Fruit fly (Drosophila melanogaster) whole organism, embryonic: ENCODE measurements around the gene CG7907.
A peak's percentile ranks its signal among the peaks of the same experiment; 100 is the strongest.

Source experiments
- Adf1 ChIP-seq: fragments of 200-800 bp; sonication (Bioruptor generic); IDR thresholded peaks from 2 replicates; pipeline ENCODE4 v1.3.6; 2022; ENCODE audit warnings: missing biosample characterization, missing genetic modification characterization
- Aef1 ChIP-seq: fragments of 200-800 bp; sonication (Bioruptor generic); IDR thresholded peaks from 3 replicates; pipeline ENCODE4 v1.3.6; 2022; ENCODE audit warnings: missing biosample characterization, missing genetic modification characterization
- CG12769 ChIP-seq: fragments of 200-800 bp; sonication (Bioruptor generic); optimal IDR thresholded peaks from 2 replicates; lab custom pipeline; 2019; ENCODE audit warnings: missing biosample characterization, mild to moderate bottlenecking, missing genetic modification characterization, moderate library complexity
- CG13287 ChIP-seq: fragments of 200-800 bp; sonication (Bioruptor generic); IDR thresholded peaks from 2 replicates; pipeline ENCODE4 v1.3.6; 2022; ENCODE audit warnings: missing biosample characterization, missing genetic modification characterization; ENCODE audit not compliant: partially characterized antibody
- CG15269 ChIP-seq: fragments of 200-800 bp; sonication (Bioruptor generic); optimal IDR thresholded peaks from 2 replicates; lab custom pipeline; 2018; ENCODE audit warnings: missing biosample characterization, mild to moderate bottlenecking, missing genetic modification characterization, moderate library complexity
- CG1602 ChIP-seq: fragments of 200-800 bp; sonication (Bioruptor generic); optimal IDR thresholded peaks from 3 replicates; lab custom pipeline; 2016; ENCODE audit warnings: missing biosample characterization, missing genetic modification characterization
- CG16815 ChIP-seq: fragments of 200-800 bp; sonication (Bioruptor generic); optimal IDR thresholded peaks from 3 replicates; lab custom pipeline; 2017; ENCODE audit warnings: missing biosample characterization, mild to moderate bottlenecking, missing genetic modification characterization
- CG16863 ChIP-seq: fragments of 200-800 bp; sonication (Bioruptor generic); optimal IDR thresholded peaks from 3 replicates; lab custom pipeline; 2016; ENCODE audit warnings: missing biosample characterization, missing genetic modification characterization
- CG17186 ChIP-seq: fragments of 200-800 bp; sonication (Bioruptor generic); optimal IDR thresholded peaks from 3 replicates; lab custom pipeline; 2017; ENCODE audit warnings: missing biosample characterization, missing genetic modification reagents, missing genetic modification characterization
- CG18764 ChIP-seq: fragments of 200-800 bp; sonication (Bioruptor generic); optimal IDR thresholded peaks from 3 replicates; lab custom pipeline; 2016; ENCODE audit warnings: missing biosample characterization, missing genetic modification characterization
- CG6765 ChIP-seq: fragments of 200-800 bp; sonication (Bioruptor generic); optimal IDR thresholded peaks from 3 replicates; lab custom pipeline; 2017; ENCODE audit warnings: missing biosample characterization, mild to moderate bottlenecking, missing genetic modification characterization
- CG8281 ChIP-seq: fragments of 200-800 bp; sonication (Bioruptor generic); optimal IDR thresholded peaks from 2 replicates; lab custom pipeline; 2018; ENCODE audit warnings: missing biosample characterization, mild to moderate bottlenecking, missing genetic modification characterization, moderate library complexity
- CG8388 ChIP-seq: fragments of 200-800 bp; sonication (Bioruptor generic); optimal IDR thresholded peaks from 2 replicates; lab custom pipeline; 2019; ENCODE audit warnings: missing biosample characterization, mild to moderate bottlenecking, missing genetic modification characterization, moderate library complexity
- CTCF ChIP-seq: fragments of 200-800 bp; sonication (Bioruptor generic); optimal IDR thresholded peaks from 2 replicates; lab custom pipeline; 2017; ENCODE audit warnings: missing biosample characterization, mild to moderate bottlenecking, missing genetic modification characterization, moderate library complexity
- Dip3 ChIP-seq: fragments of 200-800 bp; sonication (Bioruptor generic); optimal IDR thresholded peaks from 3 replicates; lab custom pipeline; 2016; ENCODE audit warnings: missing biosample characterization, missing genetic modification characterization
- E2f2 ChIP-seq: fragments of 200-800 bp; sonication (Bioruptor generic); IDR thresholded peaks from 2 replicates; pipeline ENCODE4 v1.3.6; 2022; ENCODE audit warnings: missing biosample characterization, missing genetic modification characterization
- Gsc ChIP-seq: fragments of 200-800 bp; sonication (Bioruptor generic); IDR thresholded peaks from 2 replicates; pipeline ENCODE4 v1.3.6; 2022; ENCODE audit warnings: missing biosample characterization, missing genetic modification characterization
- HLH4C ChIP-seq: fragments of 200-800 bp; sonication (Bioruptor generic); IDR thresholded peaks from 3 replicates; pipeline ENCODE4 v1.3.6; 2022; ENCODE audit warnings: missing biosample characterization, missing genetic modification characterization; ENCODE audit not compliant: partially characterized antibody
- Hand ChIP-seq: fragments of 200-800 bp; sonication (Bioruptor generic); optimal IDR thresholded peaks from 2 replicates; lab custom pipeline; 2017; ENCODE audit warnings: mild to moderate bottlenecking, missing biosample characterization, missing genetic modification reagents, missing genetic modification characterization
- Hsf ChIP-seq: fragments of 200-800 bp; sonication (Bioruptor generic); optimal IDR thresholded peaks from 3 replicates; lab custom pipeline; 2016; ENCODE audit warnings: missing biosample characterization, missing genetic modification characterization
- Lim3 ChIP-seq: fragments of 200-800 bp; sonication (Bioruptor generic); IDR thresholded peaks from 2 replicates; pipeline ENCODE4 v1.3.6; 2022; ENCODE audit warnings: missing biosample characterization, missing genetic modification characterization
- Max ChIP-seq: fragments of 200-800 bp; sonication (Bioruptor generic); optimal IDR thresholded peaks from 2 replicates; lab custom pipeline; 2016; ENCODE audit warnings: missing biosample characterization, mild to moderate bottlenecking, missing genetic modification characterization
- Mrtf ChIP-seq: fragments of 200-800 bp; sonication (Bioruptor generic); IDR thresholded peaks from 3 replicates; pipeline ENCODE4 v1.3.6; 2022; ENCODE audit warnings: missing biosample characterization, missing genetic modification characterization
- NC2α ChIP-seq: fragments of 200-800 bp; sonication (Bioruptor generic); optimal IDR thresholded peaks from 2 replicates; lab custom pipeline; 2016; ENCODE audit warnings: missing biosample characterization, missing genetic modification characterization
- NFAT ChIP-seq: fragments of 200-800 bp; sonication (Bioruptor generic); IDR thresholded peaks from 2 replicates; pipeline ENCODE4 v1.3.6; 2022; ENCODE audit warnings: missing biosample characterization, missing genetic modification characterization
- Nf-YA ChIP-seq: fragments of 200-800 bp; sonication (Bioruptor generic); IDR thresholded peaks from 2 replicates; pipeline ENCODE4 v1.3.6; 2022; ENCODE audit warnings: missing biosample characterization, missing genetic modification characterization
- Oli ChIP-seq: fragments of 200-800 bp; sonication (Bioruptor generic); optimal IDR thresholded peaks from 2 replicates; lab custom pipeline; 2018; ENCODE audit warnings: missing biosample characterization, mild to moderate bottlenecking, missing genetic modification characterization, moderate library complexity
- Opbp ChIP-seq: fragments of 200-800 bp; sonication (Bioruptor generic); IDR thresholded peaks from 3 replicates; pipeline ENCODE4 v1.3.6; 2022; ENCODE audit warnings: missing biosample characterization, missing genetic modification characterization; ENCODE audit not compliant: partially characterized antibody
- Optix ChIP-seq: fragments of 200-800 bp; sonication (Bioruptor generic); IDR thresholded peaks from 3 replicates; pipeline ENCODE4 v1.3.6; 2022; ENCODE audit warnings: missing biosample characterization, missing genetic modification characterization
- Rfx ChIP-seq: fragments of 200-800 bp; sonication (Bioruptor generic); IDR thresholded peaks from 2 replicates; pipeline ENCODE4 v1.3.6; 2022; ENCODE audit warnings: missing biosample characterization, missing genetic modification characterization
- bab2 ChIP-seq: fragments of 200-800 bp; sonication (Bioruptor generic); optimal IDR thresholded peaks from 2 replicates; lab custom pipeline; 2016; ENCODE audit warnings: missing biosample characterization, missing genetic modification characterization
- bigmax ChIP-seq: fragments of 200-800 bp; sonication (Bioruptor generic); optimal IDR thresholded peaks from 2 replicates; lab custom pipeline; 2018; ENCODE audit warnings: missing biosample characterization, mild to moderate bottlenecking, missing genetic modification characterization
- bowl ChIP-seq: fragments of 200-800 bp; sonication (Bioruptor generic); IDR thresholded peaks from 2 replicates; pipeline ENCODE4 v1.3.6; 2022; ENCODE audit warnings: missing biosample characterization, missing genetic modification characterization
- br ChIP-seq: fragments of >200 bp; optimal IDR thresholded peaks from 2 replicates; lab custom pipeline; 2017
- bsh ChIP-seq, 2 experiments: fragments of 200-800 bp; sonication (Bioruptor generic); optimal IDR thresholded peaks; 2 replicates each; lab custom pipeline; 2017 to 2018; ENCODE audit warnings: mild to moderate bottlenecking in 2 of 2, missing biosample characterization in 2 of 2, missing genetic modification characterization in 2 of 2, moderate library complexity in 1 of 2
- chinmo ChIP-seq: fragments of 200-800 bp; sonication (Bioruptor generic); IDR thresholded peaks from 4 replicates; pipeline ENCODE4 v1.3.6; 2022; ENCODE audit warnings: missing biosample characterization, missing genetic modification characterization; ENCODE audit not compliant: partially characterized antibody
- chn ChIP-seq: fragments of 200-800 bp; sonication (Bioruptor generic); optimal IDR thresholded peaks from 2 replicates; lab custom pipeline; 2016; ENCODE audit warnings: missing biosample characterization, missing genetic modification characterization
- dan ChIP-seq: fragments of 200-800 bp; sonication (Bioruptor generic); IDR thresholded peaks from 2 replicates; pipeline ENCODE4 v1.3.6; 2022; ENCODE audit warnings: missing biosample characterization, missing genetic modification characterization
- danr ChIP-seq: fragments of 200-800 bp; sonication (Bioruptor generic); IDR thresholded peaks from 2 replicates; pipeline ENCODE4 v1.3.6; 2022; ENCODE audit warnings: missing biosample characterization, missing genetic modification characterization
- ftz-f1 ChIP-seq: fragments of 200-800 bp; sonication (Bioruptor generic); optimal IDR thresholded peaks from 2 replicates; lab custom pipeline; 2016; ENCODE audit warnings: missing biosample characterization, missing genetic modification characterization
- fu2 ChIP-seq: fragments of 200-800 bp; sonication (Bioruptor generic); optimal IDR thresholded peaks from 2 replicates; lab custom pipeline; 2016; ENCODE audit warnings: missing biosample characterization, missing genetic modification characterization
- mirr ChIP-seq: fragments of 200-800 bp; sonication (Bioruptor generic); optimal IDR thresholded peaks from 3 replicates; lab custom pipeline; 2018; ENCODE audit warnings: missing biosample characterization, mild to moderate bottlenecking, missing genetic modification characterization
- mld ChIP-seq: fragments of 200-800 bp; sonication (Bioruptor generic); IDR thresholded peaks from 3 replicates; pipeline ENCODE4 v1.3.6; 2022; ENCODE audit warnings: missing biosample characterization, missing genetic modification characterization; ENCODE audit not compliant: partially characterized antibody
- odd ChIP-seq: fragments of 200-800 bp; sonication (Bioruptor generic); optimal IDR thresholded peaks from 2 replicates; lab custom pipeline; 2017; ENCODE audit warnings: missing biosample characterization, mild to moderate bottlenecking, missing genetic modification characterization
- pnt ChIP-seq: fragments of 200-800 bp; sonication (Bioruptor generic); optimal IDR thresholded peaks from 3 replicates; lab custom pipeline; 2016; ENCODE audit warnings: missing biosample characterization, missing genetic modification characterization
- prd ChIP-seq, 3 experiments: fragments of >200 bp in 2 of 3; fragments of 200-800 bp in 1 of 3; sonication (Bioruptor generic) in 1 of 3; optimal IDR thresholded peaks in 2 of 3; IDR thresholded peaks in 1 of 3; 2 replicates in 2 of 3; 3 replicates in 1 of 3; pipeline versions ENCODE4 v1.3.6 to Lab custom; 2017 to 2022; ENCODE audit warnings: missing biosample characterization in 1 of 3, missing genetic modification characterization in 1 of 3
- run ChIP-seq: fragments of 200-800 bp; sonication (Bioruptor generic); optimal IDR thresholded peaks from 3 replicates; lab custom pipeline; 2018; ENCODE audit warnings: missing biosample characterization, mild to moderate bottlenecking, missing genetic modification characterization
- sens-2 ChIP-seq: fragments of 200-800 bp; sonication (Bioruptor generic); IDR thresholded peaks from 2 replicates; pipeline ENCODE4 v1.3.6; 2022; ENCODE audit warnings: missing biosample characterization, missing genetic modification characterization
- twi ChIP-seq: fragments of 200-800 bp; optimal IDR thresholded peaks from 2 replicates; lab custom pipeline; 2019; ENCODE audit warnings: missing biosample characterization, mild to moderate bottlenecking, missing genetic modification characterization, moderate library complexity
- unpg ChIP-seq: fragments of 200-800 bp; sonication (Bioruptor generic); optimal IDR thresholded peaks from 3 replicates; lab custom pipeline; 2018; ENCODE audit warnings: missing biosample characterization, mild to moderate bottlenecking, missing genetic modification characterization, moderate library complexity
- vnd ChIP-seq: fragments of 200-800 bp; sonication (Bioruptor generic); IDR thresholded peaks from 3 replicates; pipeline ENCODE4 v1.3.6; 2022; ENCODE audit warnings: missing biosample characterization, missing genetic modification characterization; ENCODE audit not compliant: partially characterized antibody
- z ChIP-seq: fragments of 200-800 bp; sonication (Bioruptor generic); IDR thresholded peaks from 3 replicates; pipeline ENCODE4 v1.3.6; 2022; ENCODE audit warnings: missing biosample characterization, missing genetic modification characterization

Gene CG7907

DNA sequence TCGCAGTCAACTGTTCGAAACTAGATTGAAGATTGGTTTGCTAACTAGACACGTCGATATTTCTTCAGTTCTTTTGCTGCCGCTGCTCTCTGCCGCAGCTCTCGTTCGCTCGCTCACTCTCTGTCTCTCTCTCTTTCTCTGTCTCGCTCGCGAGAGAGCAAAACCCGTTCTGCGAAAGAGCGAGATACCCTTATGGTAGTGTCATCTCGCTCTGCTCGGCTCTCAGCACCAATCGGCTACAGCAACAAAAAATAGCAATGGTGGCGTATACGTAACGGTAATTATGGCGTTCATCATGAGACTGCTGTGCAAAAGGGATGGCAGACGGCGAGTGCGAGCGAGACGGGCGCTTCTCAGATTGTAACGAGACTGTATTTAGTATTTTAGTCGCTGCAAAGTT is 42.8 kb downstream of the CG7907 start, which contains the start of gene lbe (continued):
- 0 out of 2 replicates have a peak, but pooled peaks have one; percentile 6 for TF ChIP-seq Rfx (GFP tag; lab: Robert Waterston, UW)
- TF ChIP-seq danr (GFP tag; lab: Robert Waterston, UW): no peak
- no peak for TF ChIP-seq Gsc
- TF ChIP-seq Max: no peak
- no peak for TF ChIP-seq CTCF
- no peak for TF ChIP-seq NC2α (GFP tag; lab: Kevin White, UChicago)
- TF ChIP-seq bsh (GFP tag; optimal IDR thresholded peaks at IDR 0.05; lab: Kevin White, UChicago): no peak
- no peak for TF ChIP-seq run (tag; lab: Kevin White, UChicago)
- no peak for TF ChIP-seq NFAT (GFP tag; lab: Robert Waterston, UW)
- TF ChIP-seq CG6765 (GFP tag; lab: Kevin White, UChicago): no peak
- no peak for TF ChIP-seq odd (GFP tag; lab: Kevin White, UChicago)
- TF ChIP-seq Optix: no peak
- peak; percentile 2 for TF ChIP-seq unpg (GFP tag; lab: Kevin White, UChicago)
- TF ChIP-seq chinmo (GFP tag; lab: Robert Waterston, UW): peak; percentile 90; the same call in 2 of the 4 replicates
- no peak for TF ChIP-seq Hand (GFP tag; lab: Kevin White, UChicago)
- no peak for TF ChIP-seq Oli (tag; lab: Kevin White, UChicago)
- no peak for TF ChIP-seq dan (GFP tag; lab: Robert Waterston, UW)
- no peak for TF ChIP-seq CG12769
- no peak for TF ChIP-seq vnd (GFP tag; lab: Robert Waterston, UW)
- peak; percentile 61; the same call in 2 of the 3 replicates for TF ChIP-seq z (GFP tag; lab: Robert Waterston, UW)
- no peak for TF ChIP-seq br (lab: Kevin White, UChicago)
- peak; percentile 7 for TF ChIP-seq mirr
- no peak for TF ChIP-seq bowl (GFP tag; lab: Robert Waterston, UW)
- TF ChIP-seq mld (GFP tag; lab: Robert Waterston, UW): peak; percentile 77; the same call in 1 of the 3 replicates
- TF ChIP-seq Aef1 (GFP tag; lab: Robert Waterston, UW): peak; percentile 53; the same call in 2 of the 3 replicates
- no peak for TF ChIP-seq pnt (GFP tag; lab: Kevin White, UChicago)
- TF ChIP-seq CG15269 (tag; lab: Kevin White, UChicago): no peak
- no peak for TF ChIP-seq Dip3 (GFP tag; lab: Kevin White, UChicago)
- TF ChIP-seq bigmax (GFP tag; lab: Kevin White, UChicago): no peak
- TF ChIP-seq chn (GFP tag; lab: Kevin White, UChicago): no peak
- TF ChIP-seq CG18764 (GFP tag; lab: Kevin White, UChicago): no peak
- no peak for TF ChIP-seq CG17186 (GFP tag; lab: Kevin White, UChicago)
- TF ChIP-seq CG13287 (GFP tag; lab: Robert Waterston, UW): peak; percentile 62
- TF ChIP-seq bab2 (GFP tag; lab: Kevin White, UChicago): no peak
- no peak for TF ChIP-seq Mrtf (GFP tag; lab: Robert Waterston, UW)
- no peak for TF ChIP-seq CG16863 (GFP tag; lab: Kevin White, UChicago)
- TF ChIP-seq fu2 (GFP tag; lab: Kevin White, UChicago): no peak
- no peak for TF ChIP-seq Hsf (GFP tag; lab: Kevin White, UChicago)
- no peak for TF ChIP-seq ftz-f1
- TF ChIP-seq HLH4C: no peak; the same call in 2 of the 3 replicates
- no peak for TF ChIP-seq sens-2 (GFP tag; lab: Robert Waterston, UW)
- peak; percentile 89 for TF ChIP-seq Adf1 (GFP tag; lab: Robert Waterston, UW)
- no peak for TF ChIP-seq CG16815 (GFP tag; lab: Kevin White, UChicago)
- no peak for TF ChIP-seq CG1602
- peak; percentile 57; the same call in 1 of the 3 replicates for TF ChIP-seq Opbp (GFP tag; lab: Robert Waterston, UW)
- peak; percentile 29 for TF ChIP-seq twi (tag; lab: Kevin White, UChicago)
- TF ChIP-seq E2f2 (GFP tag; lab: Robert Waterston, UW): no peak; the same call in 1 of the 2 replicates
- no peak for TF ChIP-seq CG8388 (GFP tag; lab: Kevin White, UChicago)
- no peak for TF ChIP-seq Lim3 (GFP tag; lab: Robert Waterston, UW)
- no peak for TF ChIP-seq prd (optimal IDR thresholded peaks at IDR 0.05; lab: Kevin White, UChicago)
- TF ChIP-seq prd (GFP tag; IDR thresholded peaks at IDR 0.05; lab: Robert Waterston, UW): peak; percentile 46; the same call in 1 of the 3 replicates
- TF ChIP-seq Nf-YA (GFP tag; lab: Robert Waterston, UW): peak; percentile 99
- TF ChIP-seq CG8281 (tag; lab: Kevin White, UChicago): no peak
